Worm (Caenorhabditis elegans): ENCODE results near the gene K02D10.8.

- TF ChIP-seq nhr-28 (tag; optimal IDR thresholded peaks at IDR 0.05) (no peak), unc-39 (tag; optimal IDR thresholded peaks at IDR 0.05) (no peak), elt-1 (tag; optimal IDR thresholded peaks at IDR 0.05; ENCODE audit: borderline replicate concordance, insufficient read depth) (no peak), ham-2 (GFP tag; optimal IDR thresholded peaks at IDR 0.05) (no peak), nhr-12 (tag; optimal IDR thresholded peaks at IDR 0.05) (no peak), snpc-4 (tag; optimal IDR thresholded peaks at IDR 0.05) (no peak), ceh-43 (GFP tag; optimal IDR thresholded peaks at IDR 0.05) (no peak), nhr-237 (tag; optimal IDR thresholded peaks at IDR 0.05) (no peak), pha-4 (tag; optimal IDR thresholded peaks at IDR 0.05) (no peak)
Observed at ce11 chrIII:8801352-8801863, 15.2 kb downstream of the K02D10.8 start.
